Fruit fly (Drosophila melanogaster) whole organism, wandering third instar larva: ENCODE measurements around the gene CG17364.

Source experiments
- CG9705 ChIP-seq: fragments of 200-800 bp; sonication (Bioruptor generic); optimal IDR thresholded peaks from 2 replicates; lab custom pipeline; 2018; ENCODE audit warnings: missing biosample characterization, mild to moderate bottlenecking, missing genetic modification characterization
- Dfd ChIP-seq: fragments of >200 bp; optimal IDR thresholded peaks from 2 replicates; lab custom pipeline; 2017; ENCODE audit warnings: missing biosample characterization, missing genetic modification characterization
- Hnf4 ChIP-seq: fragments of 200-800 bp; sonication (Bioruptor generic); optimal IDR thresholded peaks from 2 replicates; lab custom pipeline; 2016; ENCODE audit warnings: missing biosample characterization, mild to moderate bottlenecking, missing genetic modification characterization
- Hr83 ChIP-seq: fragments of 200-300 bp; sonication (Bioruptor generic); optimal IDR thresholded peaks from 2 replicates; lab custom pipeline; 2016; ENCODE audit warnings: missing biosample characterization, mild to moderate bottlenecking, missing genetic modification characterization, moderate library complexity; ENCODE audit not compliant: poor library complexity, severe bottlenecking
- OdsH ChIP-seq: fragments of 200-800 bp; sonication (Bioruptor generic); optimal IDR thresholded peaks from 2 replicates; lab custom pipeline; 2016; ENCODE audit warnings: missing biosample characterization, mild to moderate bottlenecking, missing genetic modification characterization
- Rel ChIP-seq, 2 experiments: fragments of 200-800 bp; sonication (Bioruptor generic) in 1 of 2; optimal IDR thresholded peaks; 2 replicates in 1 of 2; 3 replicates in 1 of 2; lab custom pipeline; 2016 to 2019; ENCODE audit warnings: mild to moderate bottlenecking in 2 of 2, missing biosample characterization in 2 of 2, missing genetic modification characterization in 2 of 2, moderate library complexity in 1 of 2
- Vsx2 ChIP-seq: fragments of 200-300, 225-300 bp; sonication (Bioruptor generic); optimal IDR thresholded peaks from 2 replicates; lab custom pipeline; 2018; ENCODE audit warnings: missing biosample characterization, missing genetic modification characterization; ENCODE audit not compliant: partially characterized antibody
- dl ChIP-seq, 2 experiments: fragments of 175-275, 200-275 bp in 1 of 2; fragments of 200-275 bp in 1 of 2; sonication (Bioruptor generic); optimal IDR thresholded peaks; lab custom pipeline; 2018; ENCODE audit warnings: mild to moderate bottlenecking in 2 of 2, missing biosample characterization in 2 of 2, missing genetic modification characterization in 2 of 2, moderate library complexity in 2 of 2; ENCODE audit not compliant: partially characterized antibody in 2 of 2, insufficient read depth in 1 of 2
- dmrt93B ChIP-seq: fragments of 200-800 bp; sonication (Bioruptor generic); optimal IDR thresholded peaks from 2 replicates; lab custom pipeline; 2018; ENCODE audit warnings: missing biosample characterization, mild to moderate bottlenecking, missing genetic modification characterization
- fru ChIP-seq: fragments of 200-800 bp; sonication (Bioruptor generic); optimal IDR thresholded peaks from 3 replicates; lab custom pipeline; 2016; ENCODE audit warnings: missing biosample characterization, mild to moderate bottlenecking, missing genetic modification characterization
- jim ChIP-seq: fragments of 175-275, 200-325 bp; sonication (Bioruptor generic); optimal IDR thresholded peaks from 2 replicates; lab custom pipeline; 2016; ENCODE audit warnings: missing biosample characterization, mild to moderate bottlenecking, missing genetic modification characterization
- psq ChIP-seq: fragments of 200-800 bp; sonication (Bioruptor generic); optimal IDR thresholded peaks from 3 replicates; lab custom pipeline; 2017; ENCODE audit warnings: missing biosample characterization, mild to moderate bottlenecking, missing genetic modification characterization, moderate library complexity
- usp ChIP-seq: fragments of >200 bp; optimal IDR thresholded peaks from 2 replicates; lab custom pipeline; 2017; ENCODE audit warnings: missing biosample characterization, missing genetic modification characterization

DNA sequence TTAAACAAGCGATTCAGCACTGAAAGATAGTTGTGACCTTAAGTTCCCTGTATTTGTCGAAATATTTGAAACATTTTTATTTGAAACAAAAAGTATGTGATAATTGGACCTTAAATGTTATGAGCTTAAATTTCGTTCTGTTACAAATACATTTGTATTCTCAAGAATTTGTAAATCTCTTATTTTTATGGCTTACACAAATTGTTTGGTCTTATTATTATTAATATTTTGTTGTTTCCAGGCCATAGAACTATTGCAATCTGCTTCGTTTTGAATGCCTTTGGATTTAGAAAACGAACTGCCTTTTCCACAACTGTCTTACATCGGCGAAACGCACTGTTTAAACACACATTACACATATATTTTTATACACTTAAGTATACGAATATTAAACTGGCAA is 41.3 kb upstream of the CG17364 start, which contains the start of gene CG6661:
- TF ChIP-seq OdsH (GFP tag; lab: Kevin White, UChicago) = no peak
- TF ChIP-seq CG9705 (GFP tag; lab: Kevin White, UChicago) = no peak
- TF ChIP-seq jim = no peak
- no peak for TF ChIP-seq Vsx2 (GFP tag; lab: Kevin White, UChicago)
- TF ChIP-seq Rel (GFP tag; optimal IDR thresholded peaks at IDR 0.05; lab: Kevin White, UChicago) = no peak
- no peak for TF ChIP-seq Rel (tag; optimal IDR thresholded peaks at IDR 0.05; lab: Kevin White, UChicago)
- no peak for TF ChIP-seq dmrt93B (GFP tag; lab: Kevin White, UChicago)
- TF ChIP-seq Hnf4 = no peak
- TF ChIP-seq Hr83 (GFP tag; lab: Kevin White, UChicago) = no peak
- no peak for TF ChIP-seq usp
- no peak for TF ChIP-seq fru (GFP tag; lab: Kevin White, UChicago)
- TF ChIP-seq Dfd (GFP tag; lab: Kevin White, UChicago) = no peak
- no peak for TF ChIP-seq psq (GFP tag; lab: Kevin White, UChicago)
- TF ChIP-seq dl (GFP tag; optimal IDR thresholded peaks at IDR 0.05; lab: Kevin White, UChicago; ENCODE audit: insufficient read depth in 1 of 2, partially characterized antibody in 2 of 2) = no peak
